Worm (Caenorhabditis elegans): Measurements from ENCODE around the gene F16B4.5.

F16B4.5 gene

ce11 chrV:1586906-1587305, 1.3 kb upstream of the F16B4.5 start, which contains the start of gene F16B4.6:
Gene F16B4.6, plus strand, starts transcription at chrV:1587206.
- no peak for TF ChIP-seq aly-2 (tag; optimal IDR thresholded peaks at IDR 0.05)

ce11 chrV:1593799-1594420, 5.7 kb downstream of the F16B4.5 start, which contains the start of gene F16B4.4:
Gene F16B4.4, plus strand, starts transcription at chrV:1594019.
- TF ChIP-seq lsy-12 (tag; optimal IDR thresholded peaks at IDR 0.05) (peak; percentile 5), fkh-10 (GFP tag; optimal IDR thresholded peaks at IDR 0.05) (no peak), ceh-28 (tag; optimal IDR thresholded peaks at IDR 0.05) (peak; percentile 39), nhr-23 (tag; optimal IDR thresholded peaks at IDR 0.05) (peak; percentile 19), nhr-25 (tag; optimal IDR thresholded peaks at IDR 0.05) (peak; percentile 46), nhr-43 (tag; optimal IDR thresholded peaks at IDR 0.05; ENCODE audit: poor library complexity, severe bottlenecking) (peak; percentile 66), nhr-28 (tag; optimal IDR thresholded peaks at IDR 0.05) (no peak), ztf-4 (tag; optimal IDR thresholded peaks at IDR 0.05) (no peak), ama-1 (optimal IDR thresholded peaks at IDR 0.05) (peak; percentile 63)

ce11 chrV:1594554-1595092, 6.4 kb downstream of the F16B4.5 start:
- peak; percentile 54 for TF ChIP-seq nhr-43 (tag; optimal IDR thresholded peaks at IDR 0.05; ENCODE audit: poor library complexity, severe bottlenecking)
- TF ChIP-seq egl-5 (tag; optimal IDR thresholded peaks at IDR 0.05) = no peak
- peak; percentile 65 for TF ChIP-seq nhr-23 (tag; optimal IDR thresholded peaks at IDR 0.05)

DNA sequence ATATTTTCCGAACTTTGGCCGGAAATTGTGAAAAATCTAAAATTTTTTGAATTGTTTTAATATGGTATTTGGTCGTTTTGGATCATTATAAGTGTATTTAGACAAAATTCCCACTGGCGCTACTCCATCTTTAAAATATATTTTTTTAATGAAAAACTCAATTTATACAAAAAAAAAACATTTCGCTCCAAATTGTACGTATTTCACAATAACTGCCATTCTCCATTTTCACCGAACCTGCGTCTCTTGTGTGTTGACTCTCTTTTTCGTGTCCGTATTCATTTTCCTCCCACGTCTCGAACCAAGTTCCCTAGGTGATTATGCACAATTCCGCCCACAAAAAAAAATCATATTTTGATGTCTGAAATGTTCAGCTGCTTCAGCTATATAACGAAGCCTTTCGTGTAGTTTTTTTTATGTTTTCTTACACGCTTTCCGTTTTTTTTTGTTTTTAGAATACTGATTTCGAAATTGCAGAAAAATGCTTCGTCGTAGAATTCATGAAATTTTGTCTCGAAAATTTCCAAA, 12.4 kb downstream of the F16B4.5 start, which contains the start of gene F16B4.2:
F16B4.2 (plus strand) TSS at position 478 of the 528 bp plus-strand sequence.
- TF ChIP-seq unc-62 (GFP tag; optimal IDR thresholded peaks at IDR 0.05) (no peak), tbx-2 (tag; optimal IDR thresholded peaks at IDR 0.05) (no peak), pqm-1 (tag; optimal IDR thresholded peaks at IDR 0.05) (no peak), hmg-11 (tag; optimal IDR thresholded peaks at IDR 0.05) (peak; percentile 13)

ce11 chrV:1607790-1608189, 19.6 kb downstream of the F16B4.5 start, which contains the start of gene nhr-178:
Gene nhr-178, minus strand, starts transcription at chrV:1607953.
- TF ChIP-seq jun-1 (tag; optimal IDR thresholded peaks at IDR 0.05) = peak; percentile 59
- peak; percentile 34 for TF ChIP-seq pha-4 (tag; optimal IDR thresholded peaks at IDR 0.05)
- no peak for TF ChIP-seq ceh-9 (tag; optimal IDR thresholded peaks at IDR 0.05)
- peak; percentile 9 for TF ChIP-seq nhr-25 (tag; optimal IDR thresholded peaks at IDR 0.05)
- no peak for TF ChIP-seq unc-62 (GFP tag; optimal IDR thresholded peaks at IDR 0.05)
- TF ChIP-seq pqm-1 (tag; optimal IDR thresholded peaks at IDR 0.05) = peak; percentile 79
- TF ChIP-seq ztf-11 (tag; optimal IDR thresholded peaks at IDR 0.05) = no peak
- TF ChIP-seq elt-3 (tag; optimal IDR thresholded peaks at IDR 0.05) = no peak
- TF ChIP-seq nhr-23 (tag; optimal IDR thresholded peaks at IDR 0.05) = peak; percentile 15
- TF ChIP-seq fkh-2 (tag; optimal IDR thresholded peaks at IDR 0.05) = no peak
- TF ChIP-seq ceh-28 (tag; optimal IDR thresholded peaks at IDR 0.05) = peak; percentile 49
- TF ChIP-seq mdl-1 (tag; optimal IDR thresholded peaks at IDR 0.05) = peak; percentile 13
- TF ChIP-seq elt-2 (tag; optimal IDR thresholded peaks at IDR 0.05) = peak; percentile 86
- TF ChIP-seq ceh-16 (tag; optimal IDR thresholded peaks at IDR 0.05) = no peak
- TF ChIP-seq ama-1 (optimal IDR thresholded peaks at IDR 0.05) = no peak
- TF ChIP-seq nhr-76 (tag; optimal IDR thresholded peaks at IDR 0.05) = no peak
- no peak for TF ChIP-seq egl-27 (tag; optimal IDR thresholded peaks at IDR 0.05)

- TF ChIP-seq elt-2 (tag; optimal IDR thresholded peaks at IDR 0.05) (peak; percentile 70), egl-5 (tag; optimal IDR thresholded peaks at IDR 0.05) (no peak), elt-1 (tag; optimal IDR thresholded peaks at IDR 0.05) (peak; percentile 34), pqm-1 (tag; optimal IDR thresholded peaks at IDR 0.05) (peak; percentile 18), skn-1 (tag; optimal IDR thresholded peaks at IDR 0.05) (peak; percentile 61), nhr-11 (tag; optimal IDR thresholded peaks at IDR 0.05) (no peak)
Observed at ce11 chrV:1610097-1610496, 21.9 kb downstream of the F16B4.5 start, which contains the start of gene nhr-177. Gene nhr-177, plus strand, starts transcription at chrV:1610263.

Measured in whole organism, L3 larva.